Fruit fly (Drosophila melanogaster): ENCODE measurements around the gene Ms.

The Ms gene

dm6 chr3R:24296913-24297312 lies 44.4 kb upstream of the Ms start:
- TF ChIP-seq CG8301 (tag; optimal IDR thresholded peaks at IDR 0.05) (no peak), CG13204 (GFP tag; optimal IDR thresholded peaks at IDR 0.05) (no peak), EcR (GFP tag; optimal IDR thresholded peaks at IDR 0.05) (no peak), CG15710 (tag; optimal IDR thresholded peaks at IDR 0.05) (no peak), CG4496 (GFP tag; IDR thresholded peaks at IDR 0.05) (no peak), CG14655 (GFP tag; optimal IDR thresholded peaks at IDR 0.05) (no peak), gl (tag; optimal IDR thresholded peaks at IDR 0.05) (no peak), CG34367 (tag; optimal IDR thresholded peaks at IDR 0.05) (no peak), Pif1B (GFP tag; optimal IDR thresholded peaks at IDR 0.05) (no peak), CG8159 (tag; optimal IDR thresholded peaks at IDR 0.05) (no peak), Pif1A (GFP tag; optimal IDR thresholded peaks at IDR 0.05) (no peak)

dm6 chr3R:24297444-24298146 lies 43.8 kb upstream of the Ms start:
- TF ChIP-seq CG10348 (GFP tag; IDR thresholded peaks at IDR 0.05) (no peak), CG17806 (tag; optimal IDR thresholded peaks at IDR 0.05) (no peak), CG8301 (tag; optimal IDR thresholded peaks at IDR 0.05) (no peak), CG34367 (tag; optimal IDR thresholded peaks at IDR 0.05) (no peak), EcR (GFP tag; optimal IDR thresholded peaks at IDR 0.05) (no peak), Ets98B (GFP tag; IDR thresholded peaks at IDR 0.05) (no peak), gl (tag; optimal IDR thresholded peaks at IDR 0.05) (no peak), CG15710 (tag; optimal IDR thresholded peaks at IDR 0.05) (no peak), Snoo (tag; optimal IDR thresholded peaks at IDR 0.05) (no peak), fd96Ca (GFP tag; IDR thresholded peaks at IDR 0.05) (no peak), CG13204 (GFP tag; optimal IDR thresholded peaks at IDR 0.05) (no peak), CG12605 (GFP tag; IDR thresholded peaks at IDR 0.05) (no peak), CG8159 (tag; optimal IDR thresholded peaks at IDR 0.05) (no peak), D1 (tag; optimal IDR thresholded peaks at IDR 0.05) (no peak)

DNA sequence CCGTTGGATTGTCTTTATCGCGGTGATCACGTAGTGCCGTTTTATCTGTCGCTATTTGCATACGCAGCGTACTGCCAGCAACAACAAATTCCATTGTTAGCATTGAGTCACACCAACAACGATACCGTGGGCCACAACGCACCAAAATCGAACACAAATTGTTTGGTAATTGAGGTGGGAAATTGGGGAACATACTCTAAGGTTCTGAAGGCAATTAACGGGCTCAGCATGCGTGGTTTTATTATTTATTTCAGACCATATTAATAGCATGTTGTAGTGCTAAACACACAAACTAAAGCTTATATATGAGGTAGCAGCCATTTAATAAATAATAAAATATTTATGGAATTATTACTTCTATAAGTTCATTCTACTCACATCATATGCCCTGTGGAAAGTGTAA lies 42.8 kb upstream of the Ms start:
- TF ChIP-seq CG13204 (GFP tag; optimal IDR thresholded peaks at IDR 0.05): no peak
- TF ChIP-seq CG10348 (GFP tag; IDR thresholded peaks at IDR 0.05): no peak
- peak; percentile 8 for TF ChIP-seq CG17806 (tag; optimal IDR thresholded peaks at IDR 0.05)
- no peak for TF ChIP-seq rn (GFP tag; IDR thresholded peaks at IDR 0.05)
- TF ChIP-seq Pif1A (GFP tag; optimal IDR thresholded peaks at IDR 0.05): peak; percentile 15
- peak; percentile 37; the same call in 2 of the 3 replicates for TF ChIP-seq CG4496 (GFP tag; IDR thresholded peaks at IDR 0.05)
- TF ChIP-seq CG32121 (GFP tag; IDR thresholded peaks at IDR 0.05): no peak
- TF ChIP-seq CG9948 (tag; optimal IDR thresholded peaks at IDR 0.05): peak; percentile 40
- TF ChIP-seq fd96Ca (GFP tag; IDR thresholded peaks at IDR 0.05): no peak
- TF ChIP-seq Pif1B (GFP tag; optimal IDR thresholded peaks at IDR 0.05): peak; percentile 48
- TF ChIP-seq Ets98B (GFP tag; IDR thresholded peaks at IDR 0.05): no peak
- TF ChIP-seq CG8301 (tag; optimal IDR thresholded peaks at IDR 0.05): peak; percentile 12
- no peak for TF ChIP-seq EcR (GFP tag; optimal IDR thresholded peaks at IDR 0.05)
- TF ChIP-seq gl (tag; optimal IDR thresholded peaks at IDR 0.05): no peak
- TF ChIP-seq CG14655 (GFP tag; optimal IDR thresholded peaks at IDR 0.05): peak; percentile 49
- no peak for TF ChIP-seq CG12605 (GFP tag; IDR thresholded peaks at IDR 0.05)
- no peak for TF ChIP-seq CG15710 (tag; optimal IDR thresholded peaks at IDR 0.05)
- TF ChIP-seq Snoo (tag; optimal IDR thresholded peaks at IDR 0.05): peak; percentile 37
- peak; percentile 51 for TF ChIP-seq CG8159 (tag; optimal IDR thresholded peaks at IDR 0.05)

- TF ChIP-seq CG13204 (GFP tag; optimal IDR thresholded peaks at IDR 0.05) (peak; percentile 12), CG32121 (GFP tag; IDR thresholded peaks at IDR 0.05) (no peak), CG17806 (tag; optimal IDR thresholded peaks at IDR 0.05) (no peak), Pif1B (GFP tag; optimal IDR thresholded peaks at IDR 0.05) (no peak), CG8301 (tag; optimal IDR thresholded peaks at IDR 0.05) (no peak), Pif1A (GFP tag; optimal IDR thresholded peaks at IDR 0.05) (no peak), CG9948 (tag; optimal IDR thresholded peaks at IDR 0.05) (no peak), gl (tag; optimal IDR thresholded peaks at IDR 0.05) (no peak), CG14655 (GFP tag; optimal IDR thresholded peaks at IDR 0.05) (no peak), EcR (GFP tag; optimal IDR thresholded peaks at IDR 0.05) (peak; percentile 86), Ets98B (GFP tag; IDR thresholded peaks at IDR 0.05) (no peak), fd96Ca (GFP tag; IDR thresholded peaks at IDR 0.05) (no peak), D1 (tag; optimal IDR thresholded peaks at IDR 0.05) (no peak), rn (GFP tag; IDR thresholded peaks at IDR 0.05) (no peak)
Measured at dm6 chr3R:24299148-24299547, 42.2 kb upstream of the Ms start.

- no peak for TF ChIP-seq rn (GFP tag; IDR thresholded peaks at IDR 0.05)
- no peak for TF ChIP-seq CG12605 (GFP tag; IDR thresholded peaks at IDR 0.05)
- TF ChIP-seq CG9948 (tag; optimal IDR thresholded peaks at IDR 0.05): peak; percentile 37
- peak; percentile 31 for TF ChIP-seq CG15710 (tag; optimal IDR thresholded peaks at IDR 0.05)
- no peak for TF ChIP-seq gl (tag; optimal IDR thresholded peaks at IDR 0.05)
- no peak for TF ChIP-seq D1 (tag; optimal IDR thresholded peaks at IDR 0.05)
- TF ChIP-seq fd96Ca (GFP tag; IDR thresholded peaks at IDR 0.05): no peak
- no peak for TF ChIP-seq CG8159 (tag; optimal IDR thresholded peaks at IDR 0.05)
- no peak for TF ChIP-seq CG13204 (GFP tag; optimal IDR thresholded peaks at IDR 0.05)
- TF ChIP-seq CG10348 (GFP tag; IDR thresholded peaks at IDR 0.05): no peak
- peak; percentile 72; the same call in 2 of the 3 replicates for TF ChIP-seq CG4496 (GFP tag; IDR thresholded peaks at IDR 0.05)
- TF ChIP-seq EcR (GFP tag; optimal IDR thresholded peaks at IDR 0.05): no peak
- TF ChIP-seq Pif1A (GFP tag; optimal IDR thresholded peaks at IDR 0.05): peak; percentile 24
- no peak for TF ChIP-seq CG14655 (GFP tag; optimal IDR thresholded peaks at IDR 0.05)
- no peak for TF ChIP-seq Snoo (tag; optimal IDR thresholded peaks at IDR 0.05)
- TF ChIP-seq Pif1B (GFP tag; optimal IDR thresholded peaks at IDR 0.05): no peak
- TF ChIP-seq CG17806 (tag; optimal IDR thresholded peaks at IDR 0.05): peak; percentile 21
- TF ChIP-seq CG34367 (tag; optimal IDR thresholded peaks at IDR 0.05): no peak
- TF ChIP-seq Ets98B (GFP tag; IDR thresholded peaks at IDR 0.05): peak; percentile 16; the same call in 1 of the 2 replicates
- peak; percentile 1 for TF ChIP-seq CG8301 (tag; optimal IDR thresholded peaks at IDR 0.05)
- 0 out of 2 replicates have a peak, but pooled peaks have one; percentile 37 for TF ChIP-seq CG32121 (GFP tag; IDR thresholded peaks at IDR 0.05)
Measured at dm6 chr3R:24301520-24301919, 39.8 kb upstream of the Ms start.
